Worm (Caenorhabditis elegans) whole organism, early embryonic: ENCODE results near the gene npr-9.

Experiments used
- B0310.2 ChIP-seq: sonication (generic microtip); optimal IDR thresholded peaks from 2 replicates; lab custom pipeline; 2016; ENCODE audit warnings: mild to moderate bottlenecking, missing genetic modification characterization, missing compliant biosample characterization
- F13C5.2 ChIP-seq: sonication (generic microtip); optimal IDR thresholded peaks from 2 replicates; lab custom pipeline; 2017; ENCODE audit warnings: mild to moderate bottlenecking, missing genetic modification characterization, inconsistent platforms, missing compliant biosample characterization
- aly-1 ChIP-seq: sonication (generic microtip); optimal IDR thresholded peaks from 2 replicates; lab custom pipeline; 2016; ENCODE audit warnings: missing genetic modification characterization, missing compliant biosample characterization
- ama-1 ChIP-seq: fragments of 150-350 bp; optimal IDR thresholded peaks from 2 replicates; lab custom pipeline; 2014
- ceh-13 ChIP-seq: fragments of 200-800 bp; sonication (Bioruptor generic); optimal IDR thresholded peaks from 2 replicates; lab custom pipeline; 2018; ENCODE audit warnings: mild to moderate bottlenecking, missing genetic modification characterization, missing compliant biosample characterization
- ceh-36 ChIP-seq: sonication (generic microtip); optimal IDR thresholded peaks from 2 replicates; lab custom pipeline; 2016; ENCODE audit warnings: missing genetic modification characterization, inconsistent platforms, missing compliant biosample characterization
- ets-7 ChIP-seq: sonication (generic microtip); optimal IDR thresholded peaks from 2 replicates; lab custom pipeline; 2016; ENCODE audit warnings: missing genotype, missing genetic modification characterization, missing compliant biosample characterization
- hmbx-1 ChIP-seq: sonication (generic microtip); optimal IDR thresholded peaks from 2 replicates; lab custom pipeline; 2016; ENCODE audit warnings: mild to moderate bottlenecking, missing genetic modification characterization, missing compliant biosample characterization
- hmg-4 ChIP-seq: fragments of 200-800 bp; sonication (Bioruptor generic); optimal IDR thresholded peaks from 2 replicates; lab custom pipeline; 2018; ENCODE audit warnings: mild to moderate bottlenecking, missing genetic modification characterization, missing compliant biosample characterization
- hnd-1 ChIP-seq: sonication (generic microtip); optimal IDR thresholded peaks from 2 replicates; lab custom pipeline; 2016; ENCODE audit warnings: missing genetic modification characterization, missing compliant biosample characterization
- pes-1 ChIP-seq: fragments of 200-800 bp; sonication (Bioruptor generic); IDR thresholded peaks from 2 replicates; pipeline ENCODE4 v1.3.6; 2022; ENCODE audit warnings: missing genetic modification reagents, missing genetic modification characterization, missing compliant biosample characterization
- scrt-1 ChIP-seq: fragments of 200-800 bp; sonication (Bioruptor generic); IDR thresholded peaks from 2 replicates; pipeline ENCODE4 v1.3.6; 2022; ENCODE audit warnings: missing genetic modification characterization, missing compliant biosample characterization
- sea-1 ChIP-seq: fragments of 200-800 bp; sonication (Bioruptor generic); conservative IDR thresholded peaks from 2 replicates; pipeline ENCODE4 v1.3.6; 2022; ENCODE audit warnings: missing genetic modification characterization, missing compliant biosample characterization
- tbx-11 ChIP-seq: fragments of 200-800 bp; sonication (Bioruptor generic); IDR thresholded peaks from 2 replicates; pipeline ENCODE4 v1.3.6; 2022; ENCODE audit warnings: missing genetic modification characterization, missing compliant biosample characterization
- tbx-37 ChIP-seq: fragments of 200-800 bp; sonication (Bioruptor generic); conservative IDR thresholded peaks from 2 replicates; pipeline ENCODE4 v1.3.6; 2022; ENCODE audit warnings: missing genetic modification reagents, missing genetic modification characterization, missing compliant biosample characterization
- tra-4 ChIP-seq: sonication (generic microtip); optimal IDR thresholded peaks from 2 replicates; lab custom pipeline; 2017; ENCODE audit warnings: missing genetic modification characterization, missing compliant biosample characterization

Gene npr-9

DNA sequence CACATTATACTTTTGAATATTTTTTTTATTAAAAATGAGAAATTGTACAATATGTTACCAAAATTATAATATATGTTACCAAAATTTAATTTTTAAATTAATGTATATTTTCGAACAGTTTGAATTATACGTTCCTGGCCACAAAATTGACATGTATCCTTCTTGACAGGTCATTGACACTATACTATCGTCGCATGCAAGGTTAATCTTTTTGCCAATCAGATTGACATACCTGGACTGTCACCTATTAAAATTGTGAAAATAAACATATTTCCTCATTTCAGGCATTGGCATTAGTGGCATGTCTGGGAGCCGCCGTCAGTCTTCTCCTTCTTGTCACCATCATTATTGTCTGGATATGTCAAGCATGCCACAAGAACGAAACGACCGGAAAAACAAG, 40.6 kb downstream of the npr-9 start:
- TF ChIP-seq hnd-1 (tag; lab: Kevin White, UChicago) (no peak), aly-1 (no peak), tbx-11 (GFP tag; lab: Robert Waterston, UW) (no peak), hmbx-1 (tag; lab: Kevin White, UChicago) (no peak), pes-1 (no peak), F13C5.2 (tag; lab: Kevin White, UChicago) (no peak), ets-7 (tag; lab: Kevin White, UChicago) (no peak), tbx-37 (GFP tag; lab: Robert Waterston, UW) (no peak)

DNA sequence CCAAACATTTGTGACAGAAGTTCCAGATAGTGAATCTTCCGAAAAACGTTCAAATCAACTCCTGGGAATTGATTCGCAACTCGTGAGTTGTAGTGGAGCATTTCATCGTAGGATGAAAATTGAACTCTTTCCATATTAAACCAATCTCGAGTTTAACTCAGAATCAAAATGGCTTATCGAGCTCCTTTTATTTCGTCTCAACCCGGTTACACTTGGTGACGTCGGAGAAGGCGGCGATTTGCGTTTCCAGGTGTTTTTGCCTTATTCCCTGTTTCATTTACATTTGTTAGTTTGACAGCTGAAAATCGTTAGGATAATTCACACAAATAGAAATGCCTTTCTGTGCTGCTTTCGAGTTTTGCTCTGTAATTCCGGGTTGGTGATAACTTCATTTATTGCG, 46.0 kb downstream of the npr-9 start, which contains the start of gene F42E11.3:
F42E11.3 (minus strand) TSS at position 101 of the 400 bp plus-strand sequence.
- TF ChIP-seq tbx-37 (GFP tag; lab: Robert Waterston, UW) = no peak
- no peak for TF ChIP-seq ceh-13 (GFP tag; lab: Kevin White, UChicago)
- no peak for TF ChIP-seq sea-1 (GFP tag; lab: Robert Waterston, UW)
- no peak for TF ChIP-seq F13C5.2 (tag; lab: Kevin White, UChicago)
- no peak for TF ChIP-seq scrt-1
- no peak for TF ChIP-seq B0310.2 (tag; lab: Kevin White, UChicago)
- TF ChIP-seq tra-4 (tag; lab: Kevin White, UChicago) = no peak
- no peak for TF ChIP-seq hnd-1 (tag; lab: Kevin White, UChicago)
- TF ChIP-seq tbx-11 (GFP tag; lab: Robert Waterston, UW) = no peak
- TF ChIP-seq aly-1 = no peak

ce11 chrX:11377370-11377769, 47.8 kb downstream of the npr-9 start, which contains the start of gene tni-1:
Gene tni-1 (minus strand): TSS chrX:11377470.
- TF ChIP-seq aly-1 (no peak), hnd-1 (tag; lab: Kevin White, UChicago) (no peak), scrt-1 (no peak), ama-1 (lab: Kevin White, UChicago) (no peak), pes-1 (no peak), ceh-36 (tag; lab: Kevin White, UChicago) (no peak), tra-4 (tag; lab: Kevin White, UChicago) (no peak), sea-1 (GFP tag; lab: Robert Waterston, UW) (no peak), ceh-13 (GFP tag; lab: Kevin White, UChicago) (no peak)

- TF ChIP-seq hmg-4 (peak; percentile 43), ets-7 (tag; lab: Kevin White, UChicago) (no peak)
These were observed 49.7 kb downstream of the npr-9 start for ce11 chrX:11379135-11379781.
